Fruit fly (Drosophila melanogaster) whole organism, prepupa: ENCODE measurements around the gene SLIRP1.

Experiments
- Blimp-1 ChIP-seq: fragments of 200-800 bp; sonication (Bioruptor generic); optimal IDR thresholded peaks from 3 replicates; lab custom pipeline; 2017; ENCODE audit warnings: missing biosample characterization, missing genetic modification characterization, mild to moderate bottlenecking, moderate library complexity, missing genetic modification reagents
- CG10631 ChIP-seq: fragments of 200-800 bp; sonication (Bioruptor generic); optimal IDR thresholded peaks from 2 replicates; lab custom pipeline; 2016; ENCODE audit warnings: missing biosample characterization, missing genetic modification characterization
- CG11294 ChIP-seq: fragments of 200-800 bp; sonication (Bioruptor generic); IDR thresholded peaks from 2 replicates; pipeline ENCODE4 v1.3.6; 2022; ENCODE audit warnings: missing biosample characterization, missing genetic modification characterization
- CG15336 ChIP-seq: fragments of 200-800 bp; sonication (Bioruptor generic); IDR thresholded peaks from 2 replicates; pipeline ENCODE4 v1.3.6; 2022; ENCODE audit warnings: missing biosample characterization, missing genetic modification characterization
- CG16779 ChIP-seq: fragments of 200-800 bp; sonication (Bioruptor generic); optimal IDR thresholded peaks from 3 replicates; lab custom pipeline; 2017; ENCODE audit warnings: missing biosample characterization, mild to moderate bottlenecking, missing genetic modification characterization
- CG3032 ChIP-seq: fragments of 200-800 bp; optimal IDR thresholded peaks from 2 replicates; lab custom pipeline; 2019; ENCODE audit warnings: missing biosample characterization, mild to moderate bottlenecking, missing genetic modification characterization, moderate library complexity
- CG31627 ChIP-seq: fragments of 200-800 bp; sonication (Bioruptor generic); optimal IDR thresholded peaks from 3 replicates; lab custom pipeline; 2016; ENCODE audit warnings: missing biosample characterization, missing genetic modification characterization
- CG32006 ChIP-seq: fragments of 200-800 bp; sonication (Bioruptor generic); optimal IDR thresholded peaks from 3 replicates; lab custom pipeline; 2017; ENCODE audit warnings: missing biosample characterization, mild to moderate bottlenecking, missing genetic modification characterization
- CG34406 ChIP-seq: fragments of 200-800 bp; sonication (Bioruptor generic); optimal IDR thresholded peaks from 3 replicates; lab custom pipeline; 2016; ENCODE audit warnings: missing biosample characterization, missing genetic modification characterization
- CG3919 ChIP-seq: fragments of 200-800 bp; sonication (Bioruptor generic); optimal IDR thresholded peaks from 3 replicates; lab custom pipeline; 2016; ENCODE audit warnings: missing biosample characterization, missing genetic modification characterization
- CG4318 ChIP-seq: fragments of 200-800 bp; sonication (Bioruptor generic); optimal IDR thresholded peaks from 3 replicates; lab custom pipeline; 2017; ENCODE audit warnings: missing biosample characterization, mild to moderate bottlenecking, missing genetic modification characterization
- CG6163 ChIP-seq: fragments of 200-800 bp; sonication (Bioruptor generic); IDR thresholded peaks from 3 replicates; pipeline ENCODE4 v1.3.6; 2022; ENCODE audit warnings: missing biosample characterization, missing genetic modification characterization
- CG6276 ChIP-seq: fragments of 200-800 bp; sonication (Bioruptor generic); optimal IDR thresholded peaks from 2 replicates; lab custom pipeline; 2017; ENCODE audit warnings: missing biosample characterization, mild to moderate bottlenecking, missing genetic modification characterization
- CG6792 ChIP-seq: fragments of 200-800 bp; sonication (Bioruptor generic); optimal IDR thresholded peaks from 3 replicates; lab custom pipeline; 2016; ENCODE audit warnings: missing biosample characterization, missing genetic modification characterization
- CG6808 ChIP-seq: fragments of 200-800 bp; sonication (Bioruptor generic); optimal IDR thresholded peaks from 3 replicates; lab custom pipeline; 2017; ENCODE audit warnings: missing biosample characterization, missing genetic modification characterization, mild to moderate bottlenecking, moderate library complexity, missing genetic modification reagents
- CG6854 ChIP-seq: fragments of 200-800 bp; sonication (Bioruptor generic); optimal IDR thresholded peaks from 2 replicates; lab custom pipeline; 2017; ENCODE audit warnings: missing biosample characterization, mild to moderate bottlenecking, missing genetic modification characterization
- CG7368 ChIP-seq: fragments of 200-800 bp; sonication (Bioruptor generic); optimal IDR thresholded peaks from 3 replicates; lab custom pipeline; 2016; ENCODE audit warnings: missing biosample characterization, missing genetic modification characterization
- CG8119 ChIP-seq: fragments of 200-800 bp; sonication (Bioruptor generic); IDR thresholded peaks from 3 replicates; pipeline ENCODE4 v1.3.6; 2022; ENCODE audit warnings: missing biosample characterization, missing genetic modification characterization
- CG8319 ChIP-seq: fragments of 200-800 bp; sonication (Bioruptor generic); optimal IDR thresholded peaks from 3 replicates; lab custom pipeline; 2016; ENCODE audit warnings: missing biosample characterization, missing genetic modification characterization
- Eip93F ChIP-seq: fragments of 200-800 bp; sonication (Bioruptor generic); optimal IDR thresholded peaks from 2 replicates; lab custom pipeline; 2016; ENCODE audit warnings: missing biosample characterization, mild to moderate bottlenecking, missing genetic modification characterization
- Ets96B ChIP-seq: fragments of 200-800 bp; optimal IDR thresholded peaks from 2 replicates; lab custom pipeline; 2019; ENCODE audit warnings: missing biosample characterization, mild to moderate bottlenecking, missing genetic modification characterization, moderate library complexity
- Gug ChIP-seq: fragments of 200-800 bp; sonication (Bioruptor generic); IDR thresholded peaks from 2 replicates; pipeline ENCODE4 v1.3.6; 2022; ENCODE audit warnings: missing biosample characterization, missing genetic modification characterization
- Hr38 ChIP-seq: sonication (Bioruptor generic); optimal IDR thresholded peaks from 2 replicates; lab custom pipeline; 2016; ENCODE audit warnings: missing biosample characterization, missing genetic modification characterization
- Hr39 ChIP-seq: fragments of 200-800 bp; sonication (Bioruptor generic); optimal IDR thresholded peaks from 2 replicates; lab custom pipeline; 2016; ENCODE audit warnings: missing biosample characterization, missing genetic modification characterization
- Hr4 ChIP-seq: fragments of 200-800 bp; sonication (Bioruptor generic); optimal IDR thresholded peaks from 3 replicates; lab custom pipeline; 2016; ENCODE audit warnings: missing biosample characterization, missing genetic modification characterization
- Lpt ChIP-seq: fragments of 200-800 bp; sonication (Bioruptor generic); optimal IDR thresholded peaks from 3 replicates; lab custom pipeline; 2016; ENCODE audit warnings: missing biosample characterization, missing genetic modification characterization
- Met ChIP-seq: fragments of 200-800 bp; sonication (Bioruptor generic); optimal IDR thresholded peaks from 3 replicates; lab custom pipeline; 2016; ENCODE audit warnings: missing biosample characterization, missing genetic modification characterization
- OdsH ChIP-seq: fragments of 200-800 bp; sonication (Bioruptor generic); optimal IDR thresholded peaks from 3 replicates; lab custom pipeline; 2016; ENCODE audit warnings: missing biosample characterization, missing genetic modification characterization
- Sox102F ChIP-seq: fragments of 200-800 bp; sonication (Bioruptor generic); optimal IDR thresholded peaks from 2 replicates; lab custom pipeline; 2016; ENCODE audit warnings: missing biosample characterization, mild to moderate bottlenecking, missing genetic modification characterization
- Sox15 ChIP-seq: fragments of 200-800 bp; sonication (Bioruptor generic); optimal IDR thresholded peaks from 3 replicates; lab custom pipeline; 2016; ENCODE audit warnings: missing biosample characterization, missing genetic modification characterization
- achi ChIP-seq: fragments of 200-800 bp; sonication (Bioruptor generic); optimal IDR thresholded peaks from 3 replicates; lab custom pipeline; 2016; ENCODE audit warnings: missing biosample characterization, missing genetic modification characterization
- acj6 ChIP-seq: fragments of 200-800 bp; sonication (Bioruptor generic); optimal IDR thresholded peaks from 3 replicates; lab custom pipeline; 2016; ENCODE audit warnings: missing biosample characterization, missing genetic modification characterization
- cyc ChIP-seq: fragments of 200-800 bp; sonication (Bioruptor generic); optimal IDR thresholded peaks from 3 replicates; lab custom pipeline; 2016; ENCODE audit warnings: missing biosample characterization, missing genetic modification characterization
- dac ChIP-seq: fragments of 200-800 bp; sonication (Bioruptor generic); optimal IDR thresholded peaks from 2 replicates; lab custom pipeline; 2017; ENCODE audit warnings: missing biosample characterization, mild to moderate bottlenecking, missing genetic modification characterization
- dsx ChIP-seq: fragments of 200-800 bp; optimal IDR thresholded peaks from 3 replicates; lab custom pipeline; 2019; ENCODE audit warnings: missing biosample characterization, mild to moderate bottlenecking, missing genetic modification characterization, moderate library complexity; ENCODE audit not compliant: poor library complexity, severe bottlenecking
- eg ChIP-seq: fragments of 200-800 bp; sonication (Bioruptor generic); IDR thresholded peaks from 3 replicates; pipeline ENCODE4 v1.3.6; 2022; ENCODE audit warnings: missing biosample characterization, missing genetic modification characterization
- esn ChIP-seq: fragments of 200-800 bp; sonication (Bioruptor generic); optimal IDR thresholded peaks from 2 replicates; lab custom pipeline; 2016; ENCODE audit warnings: missing biosample characterization, mild to moderate bottlenecking, missing genetic modification characterization, moderate library complexity
- fd59A ChIP-seq: fragments of 200-800 bp; sonication (Bioruptor generic); optimal IDR thresholded peaks from 2 replicates; lab custom pipeline; 2017; ENCODE audit warnings: missing biosample characterization, mild to moderate bottlenecking, missing genetic modification characterization, missing genetic modification reagents
- fd85E ChIP-seq: fragments of 200-800 bp; sonication (Bioruptor generic); optimal IDR thresholded peaks from 3 replicates; lab custom pipeline; 2016; ENCODE audit warnings: missing biosample characterization, missing genetic modification characterization
- net ChIP-seq: fragments of 200-800 bp; sonication (Bioruptor generic); optimal IDR thresholded peaks from 3 replicates; lab custom pipeline; 2016; ENCODE audit warnings: missing biosample characterization, missing genetic modification characterization
- pdm3 ChIP-seq: fragments of 200-800 bp; sonication (Bioruptor generic); optimal IDR thresholded peaks from 3 replicates; lab custom pipeline; 2016; ENCODE audit warnings: missing biosample characterization, missing genetic modification characterization
- salr ChIP-seq, 2 experiments: fragments of 200-800 bp; sonication (Bioruptor generic); optimal IDR thresholded peaks; 3 replicates each; lab custom pipeline; 2016 to 2018; ENCODE audit warnings: missing biosample characterization in 2 of 2, missing genetic modification characterization in 2 of 2, mild to moderate bottlenecking in 1 of 2
- ss ChIP-seq, 2 experiments: fragments of 200-800 bp; sonication (Bioruptor generic); optimal IDR thresholded peaks; 2 replicates in 1 of 2; 3 replicates in 1 of 2; lab custom pipeline; 2017 to 2018; ENCODE audit warnings: mild to moderate bottlenecking in 2 of 2, missing biosample characterization in 2 of 2, missing genetic modification characterization in 2 of 2, moderate library complexity in 1 of 2
- svp ChIP-seq: fragments of 200-800 bp; sonication (Bioruptor generic); peaks from one replicate; lab custom pipeline; 2016; ENCODE audit warnings: missing biosample characterization, missing genetic modification characterization

Gene SLIRP1

dm6 chrX:21281039-21281911, 37.8 kb downstream of the SLIRP1 start, which contains the start of gene Mnr (continued):
- TF ChIP-seq achi (GFP tag; lab: Kevin White, UChicago) (peak; percentile 18), CG4318 (peak; percentile 30)

dm6 chrX:21280629-21281028, 38.5 kb downstream of the SLIRP1 start:
- TF ChIP-seq CG3032 (tag; lab: Kevin White, UChicago) (no peak), CG31627 (peak; percentile 9), achi (GFP tag; lab: Kevin White, UChicago) (no peak), CG6276 (GFP tag; lab: Kevin White, UChicago) (peak; percentile 13), ss (GFP tag; optimal IDR thresholded peaks at IDR 0.05; lab: Kevin White, UChicago) (no peak), Hr4 (GFP tag; lab: Kevin White, UChicago) (peak; percentile 22), svp (GFP tag; lab: Kevin White, UChicago) (no peak), Hr39 (GFP tag; lab: Kevin White, UChicago) (peak; percentile 31), pdm3 (GFP tag; lab: Kevin White, UChicago) (peak; percentile 41), CG15336 (GFP tag; lab: Robert Waterston, UW) (0 out of 2 replicates have a peak, but pooled peaks have one; percentile 33), dac (GFP tag; lab: Kevin White, UChicago) (peak; percentile 20), CG7368 (GFP tag; lab: Kevin White, UChicago) (no peak), CG16779 (tag; lab: Kevin White, UChicago) (no peak), Gug (GFP tag; lab: Robert Waterston, UW) (no peak), Sox102F (GFP tag; lab: Kevin White, UChicago) (no peak), CG4318 (no peak), CG6808 (GFP tag; lab: Kevin White, UChicago) (peak; percentile 7), cyc (GFP tag; lab: Kevin White, UChicago) (no peak), CG8119 (GFP tag; lab: Robert Waterston, UW) (no peak), Sox15 (GFP tag; lab: Kevin White, UChicago) (no peak), OdsH (GFP tag; lab: Kevin White, UChicago) (peak; percentile 15), CG32006 (GFP tag; lab: Kevin White, UChicago) (peak; percentile 60), CG11294 (GFP tag; lab: Robert Waterston, UW) (no peak), Hr38 (GFP tag; lab: Kevin White, UChicago) (no peak), CG6792 (GFP tag; lab: Kevin White, UChicago) (no peak), CG10631 (peak; percentile 38), CG6854 (GFP tag; lab: Kevin White, UChicago) (no peak), CG34406 (no peak), acj6 (GFP tag; lab: Kevin White, UChicago) (peak; percentile 32), salr (GFP tag; optimal IDR thresholded peaks at IDR 0.05; lab: Kevin White, UChicago) (peak in 1 of 2 experiments; percentile 50), Lpt (peak; percentile 12), net (GFP tag; lab: Kevin White, UChicago) (no peak), Blimp-1 (GFP tag; lab: Kevin White, UChicago) (no peak)
- TF ChIP-seq, all 60 proteins: peak for 14

dm6 chrX:21279311-21279890, 39.7 kb downstream of the SLIRP1 start:
- TF ChIP-seq dsx (GFP tag; lab: Kevin White, UChicago) (peak; percentile 1), CG8119 (GFP tag; lab: Robert Waterston, UW) (peak; percentile 55; the same call in 1 of the 3 replicates), fd59A (GFP tag; lab: Kevin White, UChicago) (peak; percentile 22), esn (no peak), Met (GFP tag; lab: Kevin White, UChicago) (peak; percentile 2), Eip93F (GFP tag; lab: Kevin White, UChicago) (no peak), Gug (GFP tag; lab: Robert Waterston, UW) (no peak), pdm3 (GFP tag; lab: Kevin White, UChicago) (peak; percentile 26), CG32006 (GFP tag; lab: Kevin White, UChicago) (peak; percentile 58), CG3919 (GFP tag; lab: Kevin White, UChicago) (peak; percentile 23), Ets96B (tag; lab: Kevin White, UChicago) (peak; percentile 21), Sox15 (GFP tag; lab: Kevin White, UChicago) (no peak), CG8319 (GFP tag; lab: Kevin White, UChicago) (peak; percentile 77), CG6276 (GFP tag; lab: Kevin White, UChicago) (peak; percentile 10), Blimp-1 (GFP tag; lab: Kevin White, UChicago) (no peak), fd85E (GFP tag; lab: Kevin White, UChicago) (no peak), CG34406 (no peak), svp (GFP tag; lab: Kevin White, UChicago) (peak; percentile 47), eg (0 out of 3 replicates have a peak, but pooled peaks have one; percentile 16), CG6163 (GFP tag; lab: Robert Waterston, UW) (no peak), CG11294 (GFP tag; lab: Robert Waterston, UW) (0 out of 2 replicates have a peak, but pooled peaks have one; percentile 10), CG6808 (GFP tag; lab: Kevin White, UChicago) (no peak)
